Fruit fly (Drosophila melanogaster) whole organism, embryonic: Measurements from ENCODE around the gene CG17249.

Experiments
- CG12769 ChIP-seq: fragments of 200-800 bp; sonication (Bioruptor generic); optimal IDR thresholded peaks from 2 replicates; lab custom pipeline; 2019; ENCODE audit warnings: missing biosample characterization, mild to moderate bottlenecking, missing genetic modification characterization, moderate library complexity
- CG6791 ChIP-seq: fragments of 200-800 bp; sonication (Bioruptor generic); IDR thresholded peaks from 3 replicates; pipeline ENCODE4 v1.3.6; 2022; ENCODE audit warnings: missing biosample characterization, missing genetic modification characterization; ENCODE audit not compliant: partially characterized antibody
- CG7963 ChIP-seq: fragments of 200-800 bp; sonication (Bioruptor generic); IDR thresholded peaks from 3 replicates; pipeline ENCODE4 v1.3.6; 2022; ENCODE audit warnings: missing biosample characterization, missing genetic modification characterization; ENCODE audit not compliant: partially characterized antibody
- ERR ChIP-seq: fragments of 200-800 bp; sonication (Bioruptor generic); optimal IDR thresholded peaks from 2 replicates; lab custom pipeline; 2016; ENCODE audit warnings: missing biosample characterization, missing genetic modification characterization
- Fer1 ChIP-seq: fragments of 200-800 bp; sonication (Bioruptor generic); optimal IDR thresholded peaks from 2 replicates; lab custom pipeline; 2017; ENCODE audit warnings: missing biosample characterization, mild to moderate bottlenecking, missing genetic modification characterization

DNA sequence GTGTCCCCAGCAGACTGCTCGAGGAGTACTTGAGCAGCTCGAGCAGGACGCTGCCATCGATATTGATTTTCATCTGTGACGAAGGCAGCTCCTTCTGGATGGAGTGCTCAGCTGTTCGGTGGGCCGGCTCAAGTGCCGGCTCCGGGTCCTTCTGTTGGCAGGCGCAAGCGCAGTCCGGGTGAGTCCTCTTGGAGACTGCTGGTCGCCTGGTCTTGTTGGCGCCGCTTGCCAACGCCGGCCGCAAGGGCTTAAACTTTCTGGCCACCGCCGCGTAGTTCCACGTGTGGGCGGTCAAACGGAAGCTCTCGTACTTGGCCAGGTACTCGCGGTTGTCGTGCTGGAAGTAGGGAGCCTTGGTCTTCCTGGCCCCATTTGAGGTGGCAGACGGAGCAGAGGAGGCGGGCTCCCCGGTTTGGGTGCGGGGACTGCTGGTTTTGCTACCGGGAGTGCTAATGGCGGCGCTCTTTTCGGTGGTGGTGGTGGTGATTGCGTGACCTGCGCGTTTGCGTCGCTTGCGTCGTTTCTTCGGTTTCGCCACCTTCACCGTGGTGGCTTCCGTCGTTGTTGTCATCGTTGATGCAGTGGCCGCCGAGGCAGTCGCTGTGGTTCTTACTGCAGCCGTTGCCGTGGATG is 14.6 kb upstream of the CG17249 start:
- TF ChIP-seq CG7963 (GFP tag; lab: Robert Waterston, UW), result no peak
- TF ChIP-seq CG6791 (GFP tag; lab: Robert Waterston, UW), result no peak
- TF ChIP-seq ERR (GFP tag; lab: Kevin White, UChicago), result no peak
- no peak for TF ChIP-seq Fer1 (GFP tag; lab: Kevin White, UChicago)
- TF ChIP-seq CG12769 (tag; lab: Kevin White, UChicago), result no peak
